Fruit fly (Drosophila melanogaster): ENCODE data around the gene Jwa.
A peak's percentile ranks its signal among the peaks of the same experiment; 100 is the strongest.

Jwa gene

DNA sequence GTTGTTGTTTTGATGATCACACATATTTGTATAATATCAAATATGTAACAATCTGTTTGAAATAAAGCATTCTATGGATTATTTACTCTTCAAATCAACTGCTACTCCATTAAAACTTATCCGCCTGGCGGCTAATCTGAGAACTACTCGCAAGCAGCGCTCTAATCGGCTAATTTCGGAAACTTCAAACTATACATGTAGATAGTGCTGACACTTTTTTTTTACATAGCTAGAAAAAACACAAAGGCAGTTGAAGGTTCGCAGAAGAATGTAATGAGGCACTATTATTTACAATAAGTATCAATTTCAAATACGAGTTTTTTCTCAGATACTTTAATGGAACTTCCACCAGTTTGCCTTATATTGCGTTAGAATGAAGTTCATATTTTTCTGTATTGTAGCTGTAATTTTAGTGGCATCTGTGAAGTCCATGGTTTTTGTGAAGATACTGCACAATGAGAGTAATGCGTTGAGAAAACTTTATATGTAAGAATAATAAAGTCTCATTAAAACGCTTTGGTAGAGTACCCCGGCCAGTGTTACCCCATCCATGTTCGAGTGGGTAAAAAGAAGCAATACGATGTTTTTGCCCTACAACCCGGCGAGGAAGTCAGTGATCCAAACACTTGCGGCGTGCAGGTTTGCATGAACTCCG, 39.4 kb downstream of the Jwa start (continued):
- TF ChIP-seq CG8478 (optimal IDR thresholded peaks at IDR 0.05) (no peak), Opbp (GFP tag; IDR thresholded peaks at IDR 0.05; ENCODE audit: partially characterized antibody) (peak; percentile 53; the same call in 1 of the 3 replicates), Stat92E (GFP tag; optimal IDR thresholded peaks at IDR 0.05) (no peak), nmo (GFP tag; optimal IDR thresholded peaks at IDR 0.05) (peak; percentile 53), dan (GFP tag; IDR thresholded peaks at IDR 0.05) (no peak), Adf1 (GFP tag; IDR thresholded peaks at IDR 0.05) (0 out of 2 replicates have a peak, but pooled peaks have one; percentile 7), CG6254 (GFP tag; optimal IDR thresholded peaks at IDR 0.05) (no peak), CG4730 (GFP tag; IDR thresholded peaks at IDR 0.05) (peak; percentile 55; the same call in 1 of the 2 replicates), CG10366 (GFP tag; IDR thresholded peaks at IDR 0.05) (peak; percentile 56; the same call in 1 of the 2 replicates), CG4617 (GFP tag; optimal IDR thresholded peaks at IDR 0.05; ENCODE audit: borderline replicate concordance) (peak; percentile 9), Optix (GFP tag; IDR thresholded peaks at IDR 0.05) (peak; percentile 50; the same call in 1 of the 3 replicates), wek (GFP tag; optimal IDR thresholded peaks at IDR 0.05) (peak; percentile 10), unc-4 (GFP tag; IDR thresholded peaks at IDR 0.05; ENCODE audit: partially characterized antibody) (no peak), CG9797 (GFP tag; optimal IDR thresholded peaks at IDR 0.05) (no peak), ind (GFP tag; optimal IDR thresholded peaks at IDR 0.05) (peak; percentile 42), HHEX (GFP tag; optimal IDR thresholded peaks at IDR 0.05) (peak; percentile 15), CG13894 (tag; optimal IDR thresholded peaks at IDR 0.05) (no peak), CG18476 (GFP tag; optimal IDR thresholded peaks at IDR 0.05) (no peak), sob (GFP tag; IDR thresholded peaks at IDR 0.05) (peak; percentile 28; the same call in 1 of the 2 replicates), CG1024 (GFP tag; IDR thresholded peaks at IDR 0.05) (no peak), Trl (optimal IDR thresholded peaks at IDR 0.05) (no peak), Trl (GFP tag; optimal IDR thresholded peaks at IDR 0.05) (peak; percentile 45), psq (GFP tag; optimal IDR thresholded peaks at IDR 0.05) (no peak), Dref (GFP tag; IDR thresholded peaks at IDR 0.05) (no peak), CG8765 (GFP tag; IDR thresholded peaks at IDR 0.05) (no peak), so (GFP tag; IDR thresholded peaks at IDR 0.05) (no peak), p53 (GFP tag; optimal IDR thresholded peaks at IDR 0.05) (peak; percentile 62), odd (GFP tag; optimal IDR thresholded peaks at IDR 0.05) (no peak), Abd-B (GFP tag; optimal IDR thresholded peaks at IDR 0.05) (peak; percentile 19), Camta (GFP tag; optimal IDR thresholded peaks at IDR 0.05) (peak; percentile 55), CG14710 (tag; optimal IDR thresholded peaks at IDR 0.05) (peak; percentile 92), lilli (GFP tag; optimal IDR thresholded peaks at IDR 0.05) (peak; percentile 60), CG12104 (GFP tag; optimal IDR thresholded peaks at IDR 0.05) (no peak), run (tag; optimal IDR thresholded peaks at IDR 0.05) (no peak), zfh1 (GFP tag; IDR thresholded peaks at IDR 0.05) (peak; percentile 71; the same call in 2 of the 3 replicates), Oli (tag; optimal IDR thresholded peaks at IDR 0.05) (no peak), CG11456 (GFP tag; IDR thresholded peaks at IDR 0.05) (peak; percentile 90), gt (GFP tag; IDR thresholded peaks at IDR 0.05) (no peak), dpn (GFP tag; optimal IDR thresholded peaks at IDR 0.05) (peak; percentile 45 to 57), org-1 (GFP tag; optimal IDR thresholded peaks at IDR 0.05) (no peak), CrebB (tag; optimal IDR thresholded peaks at IDR 0.05) (no peak), CG31365 (tag; optimal IDR thresholded peaks at IDR 0.05) (peak; percentile 8), pb (GFP tag; optimal IDR thresholded peaks at IDR 0.05) (peak; percentile 33), tup (GFP tag; optimal IDR thresholded peaks at IDR 0.05) (no peak), Eip74EF (GFP tag; optimal IDR thresholded peaks at IDR 0.05) (no peak), CG31441 (GFP tag; IDR thresholded peaks at IDR 0.05) (no peak), pan (optimal IDR thresholded peaks at IDR 0.05) (no peak), pan (GFP tag; optimal IDR thresholded peaks at IDR 0.05 in 1 of 2, IDR thresholded peaks at IDR 0.05 in 1 of 2) (no peak), row (GFP tag; IDR thresholded peaks at IDR 0.05) (peak; percentile 52), CG4282 (GFP tag; optimal IDR thresholded peaks at IDR 0.05) (no peak), CG7357 (GFP tag; IDR thresholded peaks at IDR 0.05) (peak; percentile 29; the same call in 1 of the 3 replicates)

Data from whole organism, embryonic.